Worm (Caenorhabditis elegans): Measurements from ENCODE around the gene old-2.
A peak's percentile ranks its signal among the peaks of the same experiment; 100 is the strongest.

old-2 gene

ce11 chrII:9845239-9845638 is 4.2 kb downstream of the old-2 start, which contains the start of gene chil-9:
Gene chil-9 (minus strand): TSS chrII:9845339.
- no peak for TF ChIP-seq egl-18 (GFP tag; IDR thresholded peaks at IDR 0.05)

- TF ChIP-seq madf-6 (GFP tag; IDR thresholded peaks at IDR 0.05) (peak; percentile 96), lsl-1 (GFP tag; optimal IDR thresholded peaks at IDR 0.05) (peak; percentile 87), snpc-4 (GFP tag; optimal IDR thresholded peaks at IDR 0.05) (no peak), snpc-4 (tag; optimal IDR thresholded peaks at IDR 0.05) (no peak), hmg-1.2 (GFP tag; IDR thresholded peaks at IDR 0.05) (no peak), aptf-3 (GFP tag; IDR thresholded peaks at IDR 0.05) (no peak), madf-8 (GFP tag; conservative IDR thresholded peaks at IDR 0.05) (peak; percentile 88), xnd-1 (tag; optimal IDR thresholded peaks at IDR 0.05) (peak; percentile 79), B0019.2 (GFP tag; conservative IDR thresholded peaks at IDR 0.05) (no peak), F33H1.4 (GFP tag; IDR thresholded peaks at IDR 0.05) (peak; percentile 81)
These were observed 7.4 kb downstream of the old-2 start, which contains the start of gene rnh-1.2 for ce11 chrII:9841985-9842505. Gene rnh-1.2 (minus strand): TSS chrII:9842035.

ce11 chrII:9840313-9840712 is 9.1 kb downstream of the old-2 start, which contains the start of gene ZK938.11:
Gene ZK938.11 (minus strand): TSS chrII:9840413.
- no peak for TF ChIP-seq ceh-40 (GFP tag; IDR thresholded peaks at IDR 0.05)
- no peak for TF ChIP-seq tbp1 (GFP tag; optimal IDR thresholded peaks at IDR 0.05)
- no peak for TF ChIP-seq F33H1.4 (GFP tag; IDR thresholded peaks at IDR 0.05)
- TF ChIP-seq hmg-1.2 (GFP tag; IDR thresholded peaks at IDR 0.05): no peak
- no peak for TF ChIP-seq atf-7 (tag; optimal IDR thresholded peaks at IDR 0.05)
- no peak for TF ChIP-seq sptf-2 (GFP tag; optimal IDR thresholded peaks at IDR 0.05)
- TF ChIP-seq dox-1 (GFP tag; IDR thresholded peaks at IDR 0.05): no peak
- TF ChIP-seq attf-6 (GFP tag; IDR thresholded peaks at IDR 0.05): no peak
- TF ChIP-seq rpc-1 (optimal IDR thresholded peaks at IDR 0.05): no peak
- no peak for TF ChIP-seq rpc-1 (tag; optimal IDR thresholded peaks at IDR 0.05)
- TF ChIP-seq snpc-1.1 (tag; optimal IDR thresholded peaks at IDR 0.05; ENCODE audit: insufficient read depth): no peak
- no peak for TF ChIP-seq ama-1 (optimal IDR thresholded peaks at IDR 0.05)
- no peak for TF ChIP-seq ama-1 (GFP tag; optimal IDR thresholded peaks at IDR 0.05)
- no peak for TF ChIP-seq F57A8.1 (GFP tag; optimal IDR thresholded peaks at IDR 0.05)
- no peak for TF ChIP-seq ztf-26 (tag; optimal IDR thresholded peaks at IDR 0.05)

- TF ChIP-seq attf-6 (GFP tag; IDR thresholded peaks at IDR 0.05): no peak
- no peak for TF ChIP-seq fkh-3 (tag; optimal IDR thresholded peaks at IDR 0.05)
These were observed 11.0 kb downstream of the old-2 start, which contains the start of gene arrd-4 for ce11 chrII:9838260-9838935. Gene arrd-4 (minus strand): TSS chrII:9838310.

- TF ChIP-seq lag-1 (GFP tag; IDR thresholded peaks at IDR 0.05): no peak
- TF ChIP-seq egl-18 (GFP tag; IDR thresholded peaks at IDR 0.05): no peak
- TF ChIP-seq unc-62 (GFP tag; optimal IDR thresholded peaks at IDR 0.05): no peak
- TF ChIP-seq attf-5 (GFP tag; optimal IDR thresholded peaks at IDR 0.05): no peak
- no peak for TF ChIP-seq lir-1 (GFP tag; conservative IDR thresholded peaks at IDR 0.05)
- no peak for TF ChIP-seq aptf-3 (GFP tag; IDR thresholded peaks at IDR 0.05)
- no peak for TF ChIP-seq somi-1 (GFP tag; optimal IDR thresholded peaks at IDR 0.05)
- no peak for TF ChIP-seq ccch-3 (GFP tag; optimal IDR thresholded peaks at IDR 0.05)
- no peak for TF ChIP-seq chd-7 (tag; optimal IDR thresholded peaks at IDR 0.05)
- TF ChIP-seq repo-1 (tag; optimal IDR thresholded peaks at IDR 0.05): no peak
- no peak for TF ChIP-seq let-526 (GFP tag; IDR thresholded peaks at IDR 0.05)
- no peak for TF ChIP-seq attf-3 (GFP tag; conservative IDR thresholded peaks at IDR 0.05)
- TF ChIP-seq Y56A3A.18 (GFP tag; IDR thresholded peaks at IDR 0.05): no peak
- no peak for TF ChIP-seq tbx-9 (tag; optimal IDR thresholded peaks at IDR 0.05; ENCODE audit: borderline replicate concordance)
- TF ChIP-seq ztf-26 (tag; optimal IDR thresholded peaks at IDR 0.05): no peak
- no peak for TF ChIP-seq zim-3 (tag; optimal IDR thresholded peaks at IDR 0.05)
- TF ChIP-seq nhr-90 (tag; optimal IDR thresholded peaks at IDR 0.05): no peak
- no peak for TF ChIP-seq hlh-26 (GFP tag; conservative IDR thresholded peaks at IDR 0.05)
- no peak for TF ChIP-seq die-1 (tag; optimal IDR thresholded peaks at IDR 0.05)
These were observed 13.4 kb downstream of the old-2 start for ce11 chrII:9835958-9836357.

Measured in whole organism, young adult.